Fruit fly (Drosophila melanogaster): Measurements from ENCODE around the gene Dlic.

The Dlic gene

dm6 chrX:11140163-11140562 lies 14.1 kb upstream of the Dlic start, which contains the start of gene ssp7:
ssp7 (minus strand) TSS chrX:11140263.
- no peak for TF ChIP-seq CG17801 (GFP tag; optimal IDR thresholded peaks at IDR 0.05; ENCODE audit: partially characterized antibody)

dm6 chrX:11141785-11142591 lies 12.2 kb upstream of the Dlic start, which contains the start of the genes CG15199 and CG15202:
CG15199 (minus strand) TSS chrX:11141835.
CG15202 (plus strand) TSS chrX:11142541.
- no peak for TF ChIP-seq CG17801 (GFP tag; optimal IDR thresholded peaks at IDR 0.05; ENCODE audit: partially characterized antibody)

- TF ChIP-seq CG17801 (GFP tag; optimal IDR thresholded peaks at IDR 0.05; ENCODE audit: partially characterized antibody), result no peak
Observed at dm6 chrX:11143820-11144219, 10.4 kb upstream of the Dlic start, which contains the start of gene CG15201. CG15201 (plus strand) TSS chrX:11144120.

- no peak for TF ChIP-seq CG17801 (GFP tag; optimal IDR thresholded peaks at IDR 0.05; ENCODE audit: partially characterized antibody)
Observed at dm6 chrX:11144575-11144974, 9.6 kb upstream of the Dlic start.

dm6 chrX:11146598-11147176 lies 7.5 kb upstream of the Dlic start:
- peak; percentile 34 for TF ChIP-seq CG17801 (GFP tag; optimal IDR thresholded peaks at IDR 0.05; ENCODE audit: partially characterized antibody)

dm6 chrX:11147553-11148067 lies 6.6 kb upstream of the Dlic start:
- no peak for TF ChIP-seq CG17801 (GFP tag; optimal IDR thresholded peaks at IDR 0.05; ENCODE audit: partially characterized antibody)

- no peak for TF ChIP-seq CG17801 (GFP tag; optimal IDR thresholded peaks at IDR 0.05; ENCODE audit: partially characterized antibody)
Observed at dm6 chrX:11148272-11148835, 5.9 kb upstream of the Dlic start, which contains the start of gene Ran. Ran (minus strand) TSS chrX:11148716.

dm6 chrX:11149201-11149600 lies 5.0 kb upstream of the Dlic start, which contains the start of gene Lint-1:
Lint-1 (plus strand) TSS chrX:11149323.
- no peak for TF ChIP-seq CG17801 (GFP tag; optimal IDR thresholded peaks at IDR 0.05; ENCODE audit: partially characterized antibody)

- TF ChIP-seq CG17801 (GFP tag; optimal IDR thresholded peaks at IDR 0.05; ENCODE audit: partially characterized antibody), result no peak
Observed at dm6 chrX:11153413-11153812, 808 bp upstream of the Dlic start.

dm6 chrX:11154511-11155197 lies 433 bp downstream of the Dlic start:
- no peak for TF ChIP-seq CG17801 (GFP tag; optimal IDR thresholded peaks at IDR 0.05; ENCODE audit: partially characterized antibody)

- TF ChIP-seq CG17801 (GFP tag; optimal IDR thresholded peaks at IDR 0.05; ENCODE audit: partially characterized antibody), result peak; percentile 78
Observed at dm6 chrX:11155808-11156589, 1.8 kb downstream of the Dlic start.

- no peak for TF ChIP-seq CG17801 (GFP tag; optimal IDR thresholded peaks at IDR 0.05; ENCODE audit: partially characterized antibody)
Observed at dm6 chrX:11159710-11160446, 5.7 kb downstream of the Dlic start, which contains the start of gene CG32668. CG32668 (minus strand) TSS chrX:11159760.

- TF ChIP-seq CG17801 (GFP tag; optimal IDR thresholded peaks at IDR 0.05; ENCODE audit: partially characterized antibody), result no peak
Observed at dm6 chrX:11168958-11169357, 14.7 kb downstream of the Dlic start, which contains the start of gene Antdh. Antdh (minus strand) TSS chrX:11169058.
